Fruit fly (Drosophila melanogaster) S2 (cell line): Measurements from ENCODE around the gene r2d2.

Source experiments
- CG8478 ChIP-seq: fragments of >200 bp; optimal IDR thresholded peaks from 2 replicates; lab custom pipeline; 2018
- CTCF ChIP-seq, 2 experiments: fragments of >200 bp; optimal IDR thresholded peaks; 2 replicates each; lab custom pipeline; 2018

dm6 chr2L:7753086-7753485 lies 46.9 kb upstream of the r2d2 start, which contains the start of gene CG7203:
- TF ChIP-seq CTCF (optimal IDR thresholded peaks at IDR 0.05; lab: Kevin White, UChicago) (no peak), CG8478 (lab: Kevin White, UChicago) (no peak)
